Worm (Caenorhabditis elegans): Measurements from ENCODE around the gene sft-4.

The sft-4 gene

DNA sequence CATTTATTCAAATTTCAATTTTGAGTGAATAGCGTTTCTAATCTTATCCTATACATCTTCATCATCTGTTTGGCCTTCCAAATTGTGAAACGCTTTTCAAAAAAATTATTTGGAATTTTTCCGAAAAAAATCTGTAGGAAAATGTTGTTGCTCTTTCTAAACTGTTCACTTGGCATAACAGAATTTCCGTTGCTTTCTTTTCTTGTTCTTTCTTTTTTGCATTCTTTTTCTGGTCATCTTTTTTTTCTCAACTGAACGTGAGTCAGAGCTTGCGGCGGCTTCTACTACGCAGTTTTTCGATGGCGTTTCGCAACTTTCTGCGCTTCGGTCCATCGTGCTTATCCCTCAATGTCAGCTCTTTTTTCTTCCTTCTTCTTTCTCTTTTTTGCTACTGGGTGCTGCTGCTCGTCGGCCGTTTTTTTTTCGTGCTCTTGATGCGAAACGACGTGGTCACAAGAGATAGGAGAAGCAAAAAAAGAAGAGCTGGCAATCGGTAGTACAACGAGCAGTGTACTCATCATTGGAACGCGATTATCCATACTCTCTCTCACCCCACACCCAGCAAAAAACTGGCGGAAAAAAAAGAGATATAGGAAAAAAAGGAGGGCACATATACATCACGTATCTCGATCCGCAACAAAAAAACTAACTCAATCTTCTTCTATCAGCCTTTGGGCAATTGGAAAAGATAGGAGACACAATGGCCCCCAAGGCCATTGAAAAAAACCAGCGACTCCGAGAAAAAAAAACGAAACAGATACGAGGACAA lies 39.4 kb upstream of the sft-4 start:
- no peak for TF ChIP-seq mab-9 (GFP tag; IDR thresholded peaks at IDR 0.05)
- no peak for TF ChIP-seq irx-1 (tag; optimal IDR thresholded peaks at IDR 0.05)
- no peak for TF ChIP-seq lin-13 (GFP tag; optimal IDR thresholded peaks at IDR 0.05)
- no peak for TF ChIP-seq ceh-63 (GFP tag; optimal IDR thresholded peaks at IDR 0.05)
- TF ChIP-seq mdl-1 (tag; optimal IDR thresholded peaks at IDR 0.05), result no peak
- no peak for TF ChIP-seq sox-4 (tag; optimal IDR thresholded peaks at IDR 0.05)
- peak; percentile 57 for TF ChIP-seq dsc-1 (tag; optimal IDR thresholded peaks at IDR 0.05)
- TF ChIP-seq nhr-76 (tag; optimal IDR thresholded peaks at IDR 0.05), result no peak
- no peak for TF ChIP-seq nhr-20 (tag; optimal IDR thresholded peaks at IDR 0.05)
- TF ChIP-seq egl-13 (tag; optimal IDR thresholded peaks at IDR 0.05), result no peak
- TF ChIP-seq C04F5.9 (tag; optimal IDR thresholded peaks at IDR 0.05), result no peak
- TF ChIP-seq unc-62 (GFP tag; optimal IDR thresholded peaks at IDR 0.05), result no peak
- TF ChIP-seq fkh-4 (tag; optimal IDR thresholded peaks at IDR 0.05; ENCODE audit: borderline replicate concordance), result no peak
- TF ChIP-seq skn-1 (tag; optimal IDR thresholded peaks at IDR 0.05), result no peak
- no peak for TF ChIP-seq aha-1 (tag; optimal IDR thresholded peaks at IDR 0.05)
- TF ChIP-seq hlh-4 (tag; optimal IDR thresholded peaks at IDR 0.05), result no peak
- no peak for TF ChIP-seq hpl-2 (GFP tag; optimal IDR thresholded peaks at IDR 0.05)
- TF ChIP-seq fkh-10 (GFP tag; optimal IDR thresholded peaks at IDR 0.05), result peak; percentile 52
- TF ChIP-seq egl-27 (tag; optimal IDR thresholded peaks at IDR 0.05), result no peak
- no peak for TF ChIP-seq hlh-17 (GFP tag; optimal IDR thresholded peaks at IDR 0.05; ENCODE audit: borderline replicate concordance)
- no peak for TF ChIP-seq unc-98 (GFP tag; IDR thresholded peaks at IDR 0.05)
- TF ChIP-seq F16B12.6 (tag; optimal IDR thresholded peaks at IDR 0.05), result no peak
- TF ChIP-seq lsy-2 (tag; optimal IDR thresholded peaks at IDR 0.05), result peak; percentile 30 to 51
- peak; percentile 37 for TF ChIP-seq snu-23 (GFP tag; optimal IDR thresholded peaks at IDR 0.05)
- TF ChIP-seq zip-4 (GFP tag; optimal IDR thresholded peaks at IDR 0.05), result no peak
- no peak for TF ChIP-seq ceh-8 (GFP tag; optimal IDR thresholded peaks at IDR 0.05)
- no peak for TF ChIP-seq jun-1 (tag; optimal IDR thresholded peaks at IDR 0.05)
- peak; percentile 24 for TF ChIP-seq nhr-47 (tag; optimal IDR thresholded peaks at IDR 0.05)
- TF ChIP-seq blmp-1 (tag; optimal IDR thresholded peaks at IDR 0.05), result peak; percentile 2
- TF ChIP-seq swsn-7 (tag; optimal IDR thresholded peaks at IDR 0.05), result no peak
- TF ChIP-seq dpl-1 (GFP tag; optimal IDR thresholded peaks at IDR 0.05), result no peak
- no peak for TF ChIP-seq Y116A8C.19 (tag; optimal IDR thresholded peaks at IDR 0.05; ENCODE audit: borderline replicate concordance)
- no peak for TF ChIP-seq snpc-4 (tag; optimal IDR thresholded peaks at IDR 0.05)
- no peak for TF ChIP-seq nhr-11 (tag; optimal IDR thresholded peaks at IDR 0.05)
- peak in 1 of 3 experiments; percentile 37 for TF ChIP-seq ceh-82 (tag; optimal IDR thresholded peaks at IDR 0.05)
- TF ChIP-seq unc-130 (tag; optimal IDR thresholded peaks at IDR 0.05), result no peak
- TF ChIP-seq elt-3 (tag; optimal IDR thresholded peaks at IDR 0.05), result no peak
- no peak for TF ChIP-seq lin-39 (tag; optimal IDR thresholded peaks at IDR 0.05)
- TF ChIP-seq nhr-237 (tag; optimal IDR thresholded peaks at IDR 0.05), result no peak
- no peak for TF ChIP-seq mef-2 (tag; optimal IDR thresholded peaks at IDR 0.05)
- no peak for TF ChIP-seq ztf-4 (tag; optimal IDR thresholded peaks at IDR 0.05)
- no peak for TF ChIP-seq pag-3 (tag; optimal IDR thresholded peaks at IDR 0.05; ENCODE audit: borderline replicate concordance, insufficient read depth)
- TF ChIP-seq pax-3 (tag; optimal IDR thresholded peaks at IDR 0.05), result no peak
- TF ChIP-seq rnt-1 (tag; optimal IDR thresholded peaks at IDR 0.05), result peak; percentile 48
- no peak for TF ChIP-seq nhr-28 (tag; optimal IDR thresholded peaks at IDR 0.05)
- no peak for TF ChIP-seq sptf-1 (tag; optimal IDR thresholded peaks at IDR 0.05)
- peak; percentile 10 for TF ChIP-seq ces-1 (GFP tag; optimal IDR thresholded peaks at IDR 0.05)
- TF ChIP-seq tbx-2 (tag; optimal IDR thresholded peaks at IDR 0.05), result peak; percentile 38
- no peak for TF ChIP-seq efl-3 (GFP tag; optimal IDR thresholded peaks at IDR 0.05)
- TF ChIP-seq lin-35 (GFP tag; optimal IDR thresholded peaks at IDR 0.05), result peak in 1 of 2 experiments; percentile 20
- TF ChIP-seq nhr-71 (tag; optimal IDR thresholded peaks at IDR 0.05), result peak; percentile 70
- TF ChIP-seq ama-1 (optimal IDR thresholded peaks at IDR 0.05), result no peak
